Worm (Caenorhabditis elegans): ENCODE results near the gene srx-5.

The srx-5 gene

ce11 chrV:741820-742219 is 41.9 kb downstream of the srx-5 start, which contains the start of gene C05E4.7:
Gene C05E4.7 (plus strand): TSS chrV:742120.
- TF ChIP-seq ets-4 (tag; optimal IDR thresholded peaks at IDR 0.05) (no peak), ttx-3 (tag; optimal IDR thresholded peaks at IDR 0.05) (no peak), Y22D7AL.16 (tag; optimal IDR thresholded peaks at IDR 0.05) (no peak), ceh-22 (tag; optimal IDR thresholded peaks at IDR 0.05) (no peak), ceh-45 (GFP tag; IDR thresholded peaks at IDR 0.05) (no peak), madf-2 (tag; optimal IDR thresholded peaks at IDR 0.05) (no peak)

ce11 chrV:743348-743747 is 43.5 kb downstream of the srx-5 start, which contains the start of gene str-134:
Gene str-134 (plus strand): TSS chrV:743648.
- TF ChIP-seq tbx-7 (tag; optimal IDR thresholded peaks at IDR 0.05) (no peak), che-1 (tag; optimal IDR thresholded peaks at IDR 0.05) (no peak), unc-3 (GFP tag; conservative IDR thresholded peaks at IDR 0.05) (no peak), unc-3 (tag; optimal IDR thresholded peaks at IDR 0.05) (no peak), dmd-4 (tag; optimal IDR thresholded peaks at IDR 0.05; ENCODE audit: borderline replicate concordance) (no peak), F13H6.1 (tag; optimal IDR thresholded peaks at IDR 0.05) (no peak), ttx-3 (tag; optimal IDR thresholded peaks at IDR 0.05) (no peak), zip-5 (tag; optimal IDR thresholded peaks at IDR 0.05) (no peak), hlh-13 (GFP tag; optimal IDR thresholded peaks at IDR 0.05) (no peak), ceh-2 (tag; optimal IDR thresholded peaks at IDR 0.05) (no peak), sox-4 (tag; optimal IDR thresholded peaks at IDR 0.05) (no peak)

ce11 chrV:748044-748443 is 48.2 kb downstream of the srx-5 start, which contains the start of gene sri-4:
Gene sri-4 (plus strand): TSS chrV:748344.
- no peak for TF ChIP-seq elt-4 (tag; optimal IDR thresholded peaks at IDR 0.05)
- no peak for TF ChIP-seq hlh-8 (tag; optimal IDR thresholded peaks at IDR 0.05)
- TF ChIP-seq nhr-232 (tag; optimal IDR thresholded peaks at IDR 0.05), result no peak
- TF ChIP-seq unc-86 (tag; optimal IDR thresholded peaks at IDR 0.05), result no peak
- no peak for TF ChIP-seq lin-11 (tag; optimal IDR thresholded peaks at IDR 0.05)
- TF ChIP-seq dve-1 (tag; optimal IDR thresholded peaks at IDR 0.05), result no peak
- TF ChIP-seq ref-2 (tag; optimal IDR thresholded peaks at IDR 0.05), result no peak
- no peak for TF ChIP-seq pha-4 (tag; optimal IDR thresholded peaks at IDR 0.05)
- TF ChIP-seq hlh-13 (GFP tag; optimal IDR thresholded peaks at IDR 0.05), result no peak
- no peak for TF ChIP-seq sox-4 (tag; optimal IDR thresholded peaks at IDR 0.05)
- TF ChIP-seq ttx-3 (tag; optimal IDR thresholded peaks at IDR 0.05), result no peak
